Worm (Caenorhabditis elegans) whole organism, midembryonic: ENCODE measurements around the gene tag-267.

Source experiments
- T22C8.4 ChIP-seq: fragments of 200-800 bp; sonication (Bioruptor generic); IDR thresholded peaks from 2 replicates; pipeline ENCODE4 v1.3.6; 2022; ENCODE audit warnings: missing genetic modification characterization, missing compliant biosample characterization
- cog-1 ChIP-seq: sonication (generic microtip); optimal IDR thresholded peaks from 2 replicates; lab custom pipeline; 2016; ENCODE audit warnings: missing genetic modification characterization, missing compliant biosample characterization
- med-1 ChIP-seq: sonication (generic microtip); optimal IDR thresholded peaks from 2 replicates; lab custom pipeline; 2017; ENCODE audit warnings: missing genetic modification characterization, mild to moderate bottlenecking, missing compliant biosample characterization, antibody characterized with exemption, missing genetic modification reagents; ENCODE audit not compliant: insufficient read depth
- tab-1 ChIP-seq: fragments of 200-800 bp; sonication (Bioruptor generic); IDR thresholded peaks from 2 replicates; pipeline ENCODE4 v1.3.6; 2022; ENCODE audit warnings: missing genetic modification characterization, missing compliant biosample characterization
- ztf-29 ChIP-seq: fragments of 200-800 bp; sonication (Bioruptor generic); IDR thresholded peaks from 2 replicates; pipeline ENCODE4 v1.3.6; 2022; ENCODE audit warnings: missing genetic modification reagents, missing genetic modification characterization, missing compliant biosample characterization

ce11 chrIII:600316-600932, 40.2 kb upstream of the tag-267 start, which contains the start of gene lec-6:
- TF ChIP-seq ztf-29 (GFP tag; lab: Robert Waterston, UW) (no peak), tab-1 (GFP tag; lab: Robert Waterston, UW) (no peak), T22C8.4 (no peak), med-1 (GFP tag; lab: Kevin White, UChicago) (no peak), cog-1 (tag; lab: Kevin White, UChicago) (no peak)
